Fruit fly (Drosophila melanogaster) ovary, adult (tissue): Measurements from ENCODE around the gene CG17075.

ENCODE experiments used
- CG17801 ChIP-seq: fragments of 200-800 bp; optimal IDR thresholded peaks from 2 replicates; lab custom pipeline; 2019; ENCODE audit warnings: missing biosample characterization, mild to moderate bottlenecking, missing genetic modification characterization, moderate library complexity; ENCODE audit not compliant: partially characterized antibody

The CG17075 gene

dm6 chr2L:267441-268089 lies at the start of gene CG17075:
Gene CG17075 (minus strand): TSS chr2L:267505.
- no peak for TF ChIP-seq CG17801

DNA sequence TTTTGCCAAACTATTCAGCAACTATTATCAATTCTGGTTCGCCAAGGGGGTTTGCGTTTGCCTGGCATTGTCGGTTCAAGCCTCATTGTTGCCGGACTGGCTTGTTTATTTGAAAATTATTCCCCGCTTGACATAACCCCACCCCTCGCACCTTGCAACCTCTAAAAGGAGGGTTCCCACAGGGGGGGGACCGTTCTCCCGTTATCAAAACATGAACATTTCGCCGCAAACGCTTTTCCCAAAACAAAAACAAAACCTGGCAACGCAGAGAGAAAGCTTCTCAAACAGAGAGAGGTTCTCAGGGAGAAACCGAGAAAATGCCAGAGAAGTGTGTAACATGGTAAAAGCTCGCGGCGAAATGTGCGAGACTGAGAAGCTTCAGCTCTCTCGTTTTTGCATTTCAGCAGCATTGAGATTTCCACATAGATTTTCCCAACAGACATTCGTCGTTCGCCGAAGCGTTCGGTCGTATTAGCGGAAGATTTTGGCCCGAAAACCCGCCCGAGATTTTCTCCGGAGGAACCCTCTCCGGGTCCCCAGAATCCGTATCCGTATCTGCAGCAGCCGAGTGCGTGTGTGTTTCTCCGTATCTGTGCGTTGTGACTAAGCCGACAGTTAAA lies 42.6 kb upstream of the CG17075 start:
- TF ChIP-seq CG17801, result no peak

DNA sequence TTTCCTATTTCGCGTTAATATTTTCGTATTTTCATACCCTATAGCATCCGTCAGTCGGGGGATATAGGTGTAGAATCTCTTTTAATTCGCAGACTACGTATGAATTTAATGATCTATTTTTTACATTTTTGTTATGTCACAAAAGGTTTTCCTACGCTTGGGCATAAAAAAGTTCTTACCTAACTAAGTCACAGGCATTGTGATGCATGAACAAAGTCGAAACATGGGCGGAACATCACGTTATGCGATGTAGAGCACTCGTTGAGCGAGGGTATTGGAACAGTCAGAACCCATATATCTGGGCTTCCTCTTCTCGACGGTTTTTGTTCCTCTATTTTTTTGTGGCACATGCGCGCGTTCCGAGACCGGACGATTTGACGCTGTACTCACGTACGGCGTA lies 41.9 kb upstream of the CG17075 start:
- TF ChIP-seq CG17801, result peak; percentile 4

DNA sequence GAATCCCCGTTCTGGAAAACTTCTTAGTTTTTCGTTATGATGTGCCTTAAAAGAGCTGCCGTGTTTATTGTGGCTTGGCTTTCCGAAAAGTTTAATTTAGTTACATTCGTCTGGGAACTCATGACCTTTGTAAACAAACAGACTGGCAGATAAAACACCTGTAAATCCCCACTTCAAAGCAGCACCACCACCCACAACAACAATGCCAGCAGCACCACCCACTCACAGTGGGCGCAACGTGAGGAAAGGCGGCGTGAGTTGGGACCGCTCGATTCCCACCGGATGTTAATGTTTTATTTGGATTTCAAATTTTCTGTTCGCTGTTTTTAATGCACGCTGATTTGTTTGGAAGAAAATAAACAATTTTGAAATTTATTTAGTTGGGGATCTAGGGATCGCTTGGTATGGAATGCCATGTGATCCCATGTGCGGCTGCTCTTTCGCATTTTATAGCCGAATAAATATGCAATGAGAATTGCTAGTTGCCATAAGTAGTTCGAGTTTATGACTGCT lies 40.9 kb upstream of the CG17075 start:
- TF ChIP-seq CG17801, result no peak

DNA sequence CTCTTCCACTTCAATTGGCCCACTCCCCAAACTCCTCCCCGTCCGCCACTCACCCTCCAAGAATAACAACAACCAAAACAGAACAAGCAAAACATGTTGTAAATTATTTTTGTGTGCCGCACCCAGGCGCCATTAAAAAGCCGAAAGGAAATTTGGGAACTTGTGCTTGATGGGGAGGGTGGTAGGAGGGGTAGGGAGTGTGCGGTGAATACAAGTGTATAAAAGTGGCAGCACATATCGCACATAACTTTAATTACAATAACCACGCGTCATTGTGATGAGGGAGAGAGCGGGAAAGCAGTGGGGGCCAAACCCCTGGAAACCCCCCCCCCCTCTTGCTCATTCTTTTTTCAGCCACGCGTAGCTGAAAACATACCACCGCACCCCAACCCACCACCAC lies 39.8 kb upstream of the CG17075 start:
- no peak for TF ChIP-seq CG17801

dm6 chr2L:306188-306927 lies 39.1 kb upstream of the CG17075 start:
- TF ChIP-seq CG17801, result no peak

dm6 chr2L:305646-306045 lies 38.3 kb upstream of the CG17075 start, which contains the start of gene Plc21C:
Gene Plc21C (plus strand): TSS chr2L:305935.
- peak; percentile 68 for TF ChIP-seq CG17801

DNA sequence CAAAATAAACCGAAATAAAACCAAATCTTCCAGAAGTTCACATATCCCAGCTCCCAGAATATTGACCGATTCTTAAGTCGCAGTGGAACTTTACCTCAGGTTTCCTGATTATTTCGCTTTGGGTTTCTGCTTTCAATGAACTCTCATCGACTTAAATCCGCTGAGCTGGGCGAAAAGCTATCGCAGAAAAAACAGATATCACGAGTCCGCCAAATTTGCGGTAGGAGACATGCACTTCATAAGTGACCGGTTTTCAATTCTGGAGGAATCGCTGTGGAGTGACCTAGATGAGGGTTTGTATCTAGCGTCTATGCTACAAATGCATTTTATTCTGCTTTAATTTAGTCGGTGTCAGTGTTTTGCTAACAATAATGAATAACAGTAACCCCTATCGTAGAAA lies 37.9 kb upstream of the CG17075 start:
- TF ChIP-seq CG17801, result no peak

dm6 chr2L:303306-303962 lies 36.1 kb upstream of the CG17075 start:
- no peak for TF ChIP-seq CG17801

DNA sequence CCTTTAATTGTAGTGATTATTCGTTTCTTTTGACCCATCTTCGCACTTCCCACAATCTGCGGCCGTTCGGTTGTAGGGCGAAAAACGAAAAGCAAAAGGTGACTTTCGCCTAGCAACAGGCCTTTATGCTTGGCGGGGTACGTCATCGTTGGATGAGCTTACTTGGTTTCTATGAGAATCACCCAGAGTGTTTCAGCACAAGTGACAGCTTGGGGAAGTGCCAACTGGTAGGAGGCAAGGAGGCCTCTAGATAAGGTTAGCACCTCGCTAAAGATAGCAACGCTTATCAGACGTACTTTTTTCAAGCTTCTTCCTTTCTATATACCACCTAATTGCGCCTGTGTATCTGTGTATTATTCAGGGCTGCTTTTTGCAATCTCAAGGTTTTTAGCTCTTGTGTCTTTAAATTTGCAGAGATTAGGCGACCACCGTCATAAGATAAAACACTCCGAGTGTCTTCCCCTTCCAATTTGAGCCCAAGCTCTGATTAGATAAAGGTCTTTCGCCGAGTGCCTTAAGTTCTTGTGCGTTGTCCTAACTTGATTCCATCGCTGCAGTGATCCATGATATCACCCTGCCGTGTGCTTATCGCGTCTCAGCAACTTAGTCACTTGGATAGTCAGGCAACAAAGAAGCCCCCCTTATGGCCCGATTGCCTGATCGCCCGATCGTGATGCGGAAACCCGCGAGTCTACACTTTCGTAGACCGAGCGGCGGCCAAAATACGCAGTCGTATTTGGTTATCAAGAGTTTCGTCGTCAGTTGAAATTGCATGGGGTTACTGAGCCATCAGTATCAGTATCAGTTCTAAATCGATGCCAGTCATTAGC lies 33.8 kb upstream of the CG17075 start:
- no peak for TF ChIP-seq CG17801

- TF ChIP-seq CG17801, result no peak
Observed at dm6 chr2L:300006-300405, 32.7 kb upstream of the CG17075 start.

DNA sequence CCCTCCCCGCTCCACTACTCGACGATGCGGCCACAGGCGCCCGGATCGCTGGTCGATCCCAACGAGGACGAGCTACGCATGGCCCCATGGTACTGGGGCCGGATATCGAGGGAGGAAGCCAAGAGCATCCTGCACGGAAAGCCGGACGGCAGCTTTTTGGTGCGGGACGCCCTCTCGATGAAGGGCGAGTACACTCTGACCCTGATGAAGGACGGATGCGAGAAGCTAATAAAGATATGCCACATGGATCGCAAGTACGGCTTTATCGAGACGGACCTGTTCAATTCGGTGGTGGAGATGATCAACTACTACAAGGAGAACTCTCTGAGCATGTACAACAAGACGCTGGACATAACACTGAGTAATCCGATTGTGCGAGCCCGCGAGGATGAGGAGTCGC lies 31.7 kb upstream of the CG17075 start:
- TF ChIP-seq CG17801, result no peak

DNA sequence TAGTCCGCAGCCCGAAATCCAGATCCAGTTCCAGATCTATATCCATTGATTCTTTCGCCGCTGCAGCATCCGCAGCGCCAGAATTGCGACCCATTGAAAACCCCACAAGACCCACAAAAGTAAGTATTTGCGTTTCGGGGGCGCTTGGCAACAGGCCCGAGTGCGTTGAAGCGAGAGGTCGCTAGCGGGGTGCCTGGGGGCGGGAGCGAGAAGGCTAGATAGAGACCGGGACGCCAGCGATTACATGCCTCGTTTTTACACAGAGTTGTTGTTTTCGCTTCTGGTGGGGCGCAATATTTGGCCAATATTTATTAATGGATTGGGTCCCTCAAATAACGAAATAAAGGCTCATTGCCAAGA lies 31.0 kb upstream of the CG17075 start:
- TF ChIP-seq CG17801, result no peak

- TF ChIP-seq CG17801, result peak; percentile 81
Observed at dm6 chr2L:297480-298284, 30.4 kb upstream of the CG17075 start, which contains the start of gene Pi3K21B. Gene Pi3K21B (plus strand): TSS chr2L:297880.
